Fruit fly (Drosophila melanogaster) whole organism, embryonic: ENCODE measurements around the gene CG34268.
A peak's percentile ranks its signal among the peaks of the same experiment; 100 is the strongest.

ENCODE experiments used
- Aef1 ChIP-seq: fragments of 200-800 bp; sonication (Bioruptor generic); IDR thresholded peaks from 3 replicates; pipeline ENCODE4 v1.3.6; 2022; ENCODE audit warnings: missing biosample characterization, missing genetic modification characterization
- B-H2 ChIP-seq: fragments of 200-800 bp; sonication (Bioruptor generic); optimal IDR thresholded peaks from 2 replicates; lab custom pipeline; 2018; ENCODE audit warnings: missing biosample characterization, mild to moderate bottlenecking, missing genetic modification characterization
- CG10147 ChIP-seq: fragments of 200-800 bp; sonication (Bioruptor generic); optimal IDR thresholded peaks from 2 replicates; lab custom pipeline; 2019; ENCODE audit warnings: missing biosample characterization, mild to moderate bottlenecking, missing genetic modification characterization, moderate library complexity
- CG10209 ChIP-seq: fragments of 200-800 bp; sonication (Bioruptor generic); optimal IDR thresholded peaks from 3 replicates; lab custom pipeline; 2017; ENCODE audit warnings: missing biosample characterization, mild to moderate bottlenecking, missing genetic modification characterization, missing genetic modification reagents
- CG12391 ChIP-seq: fragments of 200-800 bp; sonication (Bioruptor generic); optimal IDR thresholded peaks from 3 replicates; lab custom pipeline; 2018; ENCODE audit warnings: missing biosample characterization, mild to moderate bottlenecking, missing genetic modification characterization, moderate library complexity
- CG12744 ChIP-seq: fragments of 200-800 bp; sonication (Bioruptor generic); optimal IDR thresholded peaks from 2 replicates; lab custom pipeline; 2016; ENCODE audit warnings: missing biosample characterization, missing genetic modification characterization
- CG13624 ChIP-seq: fragments of 200-800 bp; sonication (Bioruptor generic); optimal IDR thresholded peaks from 2 replicates; lab custom pipeline; 2016; ENCODE audit warnings: missing biosample characterization, missing genetic modification characterization
- CG15011 ChIP-seq: fragments of 200-800 bp; sonication (Bioruptor generic); optimal IDR thresholded peaks from 3 replicates; lab custom pipeline; 2018; ENCODE audit warnings: missing biosample characterization, mild to moderate bottlenecking, missing genetic modification characterization
- CG15073 ChIP-seq: fragments of 200-800 bp; sonication (Bioruptor generic); optimal IDR thresholded peaks from 2 replicates; lab custom pipeline; 2016; ENCODE audit warnings: missing biosample characterization, missing genetic modification characterization
- CG17829 ChIP-seq: fragments of 200-800 bp; optimal IDR thresholded peaks from 2 replicates; lab custom pipeline; 2019; ENCODE audit warnings: missing biosample characterization, mild to moderate bottlenecking, missing genetic modification characterization, moderate library complexity
- CG3407 ChIP-seq: fragments of 200-800 bp; sonication (Bioruptor generic); optimal IDR thresholded peaks from 2 replicates; lab custom pipeline; 2018; ENCODE audit warnings: missing biosample characterization, mild to moderate bottlenecking, missing genetic modification characterization
- CG42726 ChIP-seq: fragments of 200-800 bp; sonication (Bioruptor generic); IDR thresholded peaks from 2 replicates; pipeline ENCODE4 v1.3.6; 2022; ENCODE audit warnings: missing biosample characterization, missing genetic modification characterization; ENCODE audit not compliant: partially characterized antibody
- CG4707 ChIP-seq: fragments of 200-800 bp; sonication (Bioruptor generic); optimal IDR thresholded peaks from 2 replicates; lab custom pipeline; 2018; ENCODE audit warnings: missing biosample characterization, mild to moderate bottlenecking, missing genetic modification characterization, moderate library complexity
- CG7271 ChIP-seq: fragments of 200-800 bp; sonication (Bioruptor generic); optimal IDR thresholded peaks from 2 replicates; lab custom pipeline; 2018; ENCODE audit warnings: missing biosample characterization, mild to moderate bottlenecking, missing genetic modification characterization, moderate library complexity
- CG8478 ChIP-seq: fragments of >200 bp; optimal IDR thresholded peaks from 2 replicates; lab custom pipeline; 2018
- CG8765 ChIP-seq: fragments of 200-800 bp; sonication (Bioruptor generic); IDR thresholded peaks from 2 replicates; pipeline ENCODE4 v1.3.6; 2022; ENCODE audit warnings: missing biosample characterization, missing genetic modification characterization
- D19A ChIP-seq: fragments of 200-800 bp; optimal IDR thresholded peaks from 3 replicates; lab custom pipeline; 2019; ENCODE audit warnings: missing biosample characterization, mild to moderate bottlenecking, missing genetic modification characterization, moderate library complexity
- Fer2 ChIP-seq: fragments of 200-800 bp; sonication (Bioruptor generic); optimal IDR thresholded peaks from 2 replicates; lab custom pipeline; 2018; ENCODE audit warnings: missing biosample characterization, mild to moderate bottlenecking, missing genetic modification characterization, moderate library complexity
- HmgD ChIP-seq: fragments of 200-800 bp; sonication (Bioruptor generic); optimal IDR thresholded peaks from 3 replicates; lab custom pipeline; 2016; ENCODE audit warnings: missing biosample characterization, missing genetic modification characterization
- NFAT ChIP-seq: fragments of 200-800 bp; sonication (Bioruptor generic); IDR thresholded peaks from 2 replicates; pipeline ENCODE4 v1.3.6; 2022; ENCODE audit warnings: missing biosample characterization, missing genetic modification characterization
- PHDP ChIP-seq: fragments of 200-800 bp; sonication (Bioruptor generic); optimal IDR thresholded peaks from 3 replicates; lab custom pipeline; 2018; ENCODE audit warnings: missing biosample characterization, mild to moderate bottlenecking, missing genetic modification characterization, moderate library complexity
- Ravus ChIP-seq: fragments of 200-800 bp; sonication (Bioruptor generic); IDR thresholded peaks from 2 replicates; pipeline ENCODE4 v1.3.6; 2022; ENCODE audit warnings: missing biosample characterization, missing genetic modification characterization
- Rfx ChIP-seq: fragments of 200-800 bp; sonication (Bioruptor generic); IDR thresholded peaks from 2 replicates; pipeline ENCODE4 v1.3.6; 2022; ENCODE audit warnings: missing biosample characterization, missing genetic modification characterization
- Tbp ChIP-seq: fragments of >200 bp; optimal IDR thresholded peaks from 2 replicates; lab custom pipeline; 2018; ENCODE audit warnings: missing biosample characterization, missing genetic modification characterization
- Vsx1 ChIP-seq: fragments of 200-800 bp; sonication (Bioruptor generic); optimal IDR thresholded peaks from 2 replicates; lab custom pipeline; 2017; ENCODE audit warnings: missing biosample characterization, mild to moderate bottlenecking, missing genetic modification characterization, missing genetic modification reagents
- ash1 ChIP-seq: fragments of 200-800 bp; sonication (Bioruptor generic); optimal IDR thresholded peaks from 2 replicates; lab custom pipeline; 2018; ENCODE audit warnings: missing biosample characterization, mild to moderate bottlenecking, missing genetic modification characterization
- ato ChIP-seq: fragments of 200-800 bp; sonication (Bioruptor generic); IDR thresholded peaks from 2 replicates; pipeline ENCODE4 v1.3.6; 2022; ENCODE audit warnings: missing biosample characterization, missing genetic modification characterization; ENCODE audit not compliant: partially characterized antibody
- az2 ChIP-seq: fragments of 200-800 bp; sonication (Bioruptor generic); optimal IDR thresholded peaks from 3 replicates; lab custom pipeline; 2016; ENCODE audit warnings: missing biosample characterization, missing genetic modification characterization
- caup ChIP-seq: fragments of 200-800 bp; sonication (Bioruptor generic); optimal IDR thresholded peaks from 3 replicates; lab custom pipeline; 2017; ENCODE audit warnings: missing biosample characterization, mild to moderate bottlenecking, missing genetic modification characterization, moderate library complexity; ENCODE audit not compliant: severe bottlenecking
- chinmo ChIP-seq: fragments of 200-800 bp; sonication (Bioruptor generic); IDR thresholded peaks from 4 replicates; pipeline ENCODE4 v1.3.6; 2022; ENCODE audit warnings: missing biosample characterization, missing genetic modification characterization; ENCODE audit not compliant: partially characterized antibody
- ci ChIP-seq: fragments of 200-800 bp; sonication (Bioruptor generic); IDR thresholded peaks from 3 replicates; pipeline ENCODE4 v1.3.6; 2022; ENCODE audit warnings: missing biosample characterization, missing genetic modification characterization
- da ChIP-seq: fragments of 200-800 bp; sonication (Bioruptor generic); optimal IDR thresholded peaks from 2 replicates; lab custom pipeline; 2016; ENCODE audit warnings: missing biosample characterization, missing genetic modification characterization
- dm ChIP-seq: fragments of 200-800 bp; sonication (Bioruptor generic); optimal IDR thresholded peaks from 3 replicates; lab custom pipeline; 2016; ENCODE audit warnings: missing biosample characterization, missing genetic modification characterization
- dysf ChIP-seq: fragments of 200-800 bp; sonication (Bioruptor generic); IDR thresholded peaks from 3 replicates; pipeline ENCODE4 v1.3.6; 2022; ENCODE audit warnings: missing biosample characterization, missing genetic modification characterization
- emc ChIP-seq: fragments of 200-800 bp; sonication (Bioruptor generic); optimal IDR thresholded peaks from 2 replicates; lab custom pipeline; 2016; ENCODE audit warnings: missing biosample characterization, missing genetic modification characterization
- eyg ChIP-seq: fragments of 200-800 bp; sonication (Bioruptor generic); optimal IDR thresholded peaks from 3 replicates; lab custom pipeline; 2016; ENCODE audit warnings: missing biosample characterization, missing genetic modification characterization
- gem ChIP-seq: fragments of 200-800 bp; sonication (Bioruptor generic); optimal IDR thresholded peaks from 2 replicates; lab custom pipeline; 2019; ENCODE audit warnings: missing biosample characterization, mild to moderate bottlenecking, missing genetic modification characterization, moderate library complexity
- gro ChIP-seq: fragments of 200-800 bp; sonication (Bioruptor generic); optimal IDR thresholded peaks from 2 replicates; lab custom pipeline; 2016; ENCODE audit warnings: missing biosample characterization, missing genetic modification characterization
- gsb-n ChIP-seq: fragments of 200-800 bp; sonication (Bioruptor generic); optimal IDR thresholded peaks from 3 replicates; lab custom pipeline; 2018; ENCODE audit warnings: missing biosample characterization, mild to moderate bottlenecking, missing genetic modification characterization
- ham ChIP-seq: fragments of 200-800 bp; sonication (Bioruptor generic); IDR thresholded peaks from 2 replicates; pipeline ENCODE4 v1.3.6; 2022; ENCODE audit warnings: missing biosample characterization, missing genetic modification characterization
- kni ChIP-seq: fragments of 200-800 bp; sonication (Bioruptor generic); optimal IDR thresholded peaks from 3 replicates; lab custom pipeline; 2017; ENCODE audit warnings: mild to moderate bottlenecking, missing biosample characterization, missing genetic modification reagents, missing genetic modification characterization
- oc ChIP-seq: fragments of 200-800 bp; sonication (Bioruptor generic); optimal IDR thresholded peaks from 2 replicates; lab custom pipeline; 2018; ENCODE audit warnings: missing biosample characterization, mild to moderate bottlenecking, missing genetic modification characterization, moderate library complexity
- org-1 ChIP-seq: fragments of 200-800 bp; sonication (Bioruptor generic); optimal IDR thresholded peaks from 2 replicates; lab custom pipeline; 2017; ENCODE audit warnings: missing biosample characterization, missing genetic modification characterization
- repo ChIP-seq: fragments of 200-800 bp; sonication (Bioruptor generic); optimal IDR thresholded peaks from 2 replicates; lab custom pipeline; 2016; ENCODE audit warnings: missing biosample characterization, missing genetic modification characterization
- sr ChIP-seq: fragments of 200-800 bp; sonication (Bioruptor generic); IDR thresholded peaks from 3 replicates; pipeline ENCODE4 v1.3.6; 2022; ENCODE audit warnings: missing biosample characterization, missing genetic modification characterization
- tll ChIP-seq, 2 experiments: fragments of 200-800 bp in 1 of 2; fragments of >200 bp in 1 of 2; sonication (Bioruptor generic) in 1 of 2; optimal IDR thresholded peaks; 2 replicates each; lab custom pipeline; 2017 to 2019; ENCODE audit warnings: missing biosample characterization in 2 of 2, missing genetic modification characterization in 2 of 2, mild to moderate bottlenecking in 1 of 2, moderate library complexity in 1 of 2
- tup ChIP-seq: fragments of 200-800 bp; sonication (Bioruptor generic); optimal IDR thresholded peaks from 2 replicates; lab custom pipeline; 2016; ENCODE audit warnings: missing biosample characterization, mild to moderate bottlenecking, missing genetic modification characterization, moderate library complexity
- tx ChIP-seq: fragments of 200-800 bp; sonication (Bioruptor generic); optimal IDR thresholded peaks from 2 replicates; lab custom pipeline; 2016; ENCODE audit warnings: missing biosample characterization, missing genetic modification characterization
- wek ChIP-seq: fragments of 200-800 bp; sonication (Bioruptor generic); optimal IDR thresholded peaks from 3 replicates; lab custom pipeline; 2018; ENCODE audit warnings: missing biosample characterization, mild to moderate bottlenecking, missing genetic modification characterization, moderate library complexity
- zfh1 ChIP-seq: fragments of 200-800 bp; sonication (Bioruptor generic); IDR thresholded peaks from 3 replicates; pipeline ENCODE4 v1.3.6; 2022; ENCODE audit warnings: missing biosample characterization, missing genetic modification characterization

Gene CG34268

DNA sequence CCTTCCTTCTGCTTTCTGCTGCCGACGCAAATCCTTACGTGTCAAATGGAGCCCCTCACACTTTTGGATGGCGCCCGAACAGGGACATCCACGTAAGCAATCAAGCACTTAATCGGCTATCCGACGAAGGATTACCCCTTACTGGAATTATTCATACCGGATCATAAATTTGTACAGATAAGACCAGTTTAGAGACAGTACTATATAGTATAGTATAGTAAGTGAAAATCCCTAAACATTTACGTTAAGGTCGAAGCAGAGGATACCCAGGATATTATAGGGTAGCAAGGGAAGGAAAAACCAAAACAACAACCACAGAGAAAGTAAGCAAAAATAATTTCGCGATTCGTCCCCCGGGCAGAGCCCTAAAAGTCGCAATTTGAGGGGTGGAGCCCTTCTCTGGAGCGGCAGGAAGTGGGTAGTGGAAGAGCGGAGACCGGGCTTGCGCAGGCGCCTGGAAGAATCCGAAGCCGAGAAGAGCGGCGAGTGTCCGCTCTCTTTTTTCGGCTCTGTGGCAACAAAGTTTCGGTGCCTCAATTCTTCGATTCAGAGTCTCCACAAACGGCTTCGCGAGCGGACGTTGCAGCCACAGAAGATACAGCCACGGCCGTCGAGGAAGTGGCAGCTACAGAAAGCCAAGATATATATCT lies 44.9 kb downstream of the CG34268 start (continued):
- TF ChIP-seq NFAT (GFP tag; lab: Robert Waterston, UW) (peak; percentile 46), CG15011 (peak; percentile 66), gro (GFP tag; lab: Kevin White, UChicago) (peak; percentile 87), ci (GFP tag; lab: Robert Waterston, UW) (0 out of 3 replicates have a peak, but pooled peaks have one; percentile 23), tll (GFP tag; optimal IDR thresholded peaks at IDR 0.05; lab: Kevin White, UChicago) (no peak), gsb-n (no peak), org-1 (GFP tag; lab: Kevin White, UChicago) (peak; percentile 66), caup (peak; percentile 78), CG12391 (peak; percentile 53), dysf (GFP tag; lab: Robert Waterston, UW) (peak; percentile 80), CG4707 (no peak), CG8765 (GFP tag; lab: Robert Waterston, UW) (no peak), ash1 (GFP tag; lab: Kevin White, UChicago) (peak; percentile 37), CG8478 (lab: Kevin White, UChicago) (no peak), PHDP (peak; percentile 61), B-H2 (GFP tag; lab: Kevin White, UChicago) (no peak), gem (tag; lab: Kevin White, UChicago) (peak; percentile 78), Ravus (GFP tag; lab: Robert Waterston, UW) (no peak), CG3407 (no peak), emc (GFP tag; lab: Kevin White, UChicago) (peak; percentile 10), wek (GFP tag; lab: Kevin White, UChicago) (no peak), Rfx (GFP tag; lab: Robert Waterston, UW) (peak; percentile 83), da (no peak), ham (GFP tag; lab: Robert Waterston, UW) (no peak), CG10147 (GFP tag; lab: Kevin White, UChicago) (peak; percentile 74), CG10209 (GFP tag; lab: Kevin White, UChicago) (peak; percentile 42), sr (no peak), Vsx1 (GFP tag; lab: Kevin White, UChicago) (no peak), zfh1 (no peak), CG7271 (tag; lab: Kevin White, UChicago) (no peak), dm (GFP tag; lab: Kevin White, UChicago) (peak; percentile 21), tup (GFP tag; lab: Kevin White, UChicago) (peak; percentile 37), kni (GFP tag; lab: Kevin White, UChicago) (no peak), oc (tag; lab: Kevin White, UChicago) (no peak), chinmo (GFP tag; lab: Robert Waterston, UW) (no peak), CG13624 (GFP tag; lab: Kevin White, UChicago) (peak; percentile 75), CG17829 (tag; lab: Kevin White, UChicago) (no peak), az2 (peak; percentile 48), D19A (tag; lab: Kevin White, UChicago) (peak; percentile 41), tx (GFP tag; lab: Kevin White, UChicago) (peak; percentile 33), CG42726 (no peak), Fer2 (tag; lab: Kevin White, UChicago) (peak; percentile 36), eyg (GFP tag; lab: Kevin White, UChicago) (peak; percentile 59), ato (GFP tag; lab: Robert Waterston, UW) (no peak), Aef1 (GFP tag; lab: Robert Waterston, UW) (peak; percentile 68), HmgD (no peak), repo (GFP tag; lab: Kevin White, UChicago) (no peak), CG12744 (peak; percentile 60), Tbp (GFP tag; lab: Kevin White, UChicago) (no peak), CG15073 (no peak)
